Fruit fly (Drosophila melanogaster) whole organism: ENCODE results near the gene AP-1sigma.

Experiments used
- CG8478 ChIP-seq: fragments of >200 bp; optimal IDR thresholded peaks from 2 replicates; lab custom pipeline; 2018; ENCODE audit warnings: inconsistent platforms
- Dll ChIP-seq: fragments of >200 bp; optimal IDR thresholded peaks from 2 replicates; lab custom pipeline; 2017
- EcR ChIP-seq, 2 experiments: fragments of >200 bp; optimal IDR thresholded peaks; 2 replicates each; lab custom pipeline; 2017; ENCODE audit warnings: missing biosample characterization in 2 of 2, missing genetic modification characterization in 2 of 2, missing genetic modification reagents in 2 of 2
- pan ChIP-seq: fragments of >200 bp; optimal IDR thresholded peaks from 2 replicates; lab custom pipeline; 2017
- psq ChIP-seq: fragments of >200 bp; optimal IDR thresholded peaks from 2 replicates; lab custom pipeline; 2017
- usp ChIP-seq: fragments of >200 bp; optimal IDR thresholded peaks from 2 replicates; lab custom pipeline; 2017; ENCODE audit warnings: missing biosample characterization, missing genetic modification characterization, mixed read lengths

AP-1sigma gene

DNA sequence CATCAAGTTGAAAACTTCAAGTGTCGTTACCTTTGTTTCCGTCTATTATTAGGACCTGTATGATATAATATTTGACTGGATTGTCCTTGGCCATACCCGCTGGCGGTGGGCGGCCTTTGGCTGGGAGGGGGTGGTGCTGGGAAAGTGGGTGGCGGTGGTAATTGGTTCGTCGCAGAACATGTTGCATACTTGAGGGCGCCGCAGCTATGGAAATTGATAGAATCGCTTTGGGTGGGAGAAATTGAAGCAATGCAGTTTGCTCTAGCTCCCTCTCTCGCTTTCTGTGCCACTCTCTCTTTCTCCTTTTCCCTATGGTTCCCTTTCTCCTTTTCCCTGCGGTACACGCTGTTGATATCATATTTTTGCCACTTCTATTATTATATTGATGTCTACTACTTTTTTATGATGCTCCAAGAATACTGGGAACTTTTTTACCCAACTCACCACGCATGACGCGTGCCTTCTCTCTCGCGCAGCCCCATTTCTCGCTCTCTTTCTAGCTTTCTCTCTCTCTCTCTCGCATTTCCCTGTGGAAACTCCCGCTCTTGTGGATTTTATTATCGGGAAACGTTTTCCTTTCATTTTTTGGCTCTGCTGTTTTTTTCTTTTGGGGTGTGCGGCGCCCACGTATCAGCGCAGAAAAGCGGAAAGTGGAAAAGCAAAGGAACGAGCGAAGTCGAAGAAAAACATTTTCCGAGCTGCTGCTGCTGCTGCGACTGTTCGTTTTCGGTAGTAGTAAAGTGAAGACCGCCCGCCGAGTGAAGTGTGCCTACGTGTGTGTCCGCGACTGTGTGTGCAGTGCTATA lies 6.7 kb downstream of the AP-1sigma start:
- TF ChIP-seq EcR (GFP tag; optimal IDR thresholded peaks at IDR 0.05; lab: Kevin White, UChicago) = no peak
- no peak for TF ChIP-seq usp (GFP tag; lab: Kevin White, UChicago)
- TF ChIP-seq pan = no peak
- no peak for TF ChIP-seq Dll (lab: Kevin White, UChicago)
- TF ChIP-seq CG8478 (lab: Kevin White, UChicago) = no peak

DNA sequence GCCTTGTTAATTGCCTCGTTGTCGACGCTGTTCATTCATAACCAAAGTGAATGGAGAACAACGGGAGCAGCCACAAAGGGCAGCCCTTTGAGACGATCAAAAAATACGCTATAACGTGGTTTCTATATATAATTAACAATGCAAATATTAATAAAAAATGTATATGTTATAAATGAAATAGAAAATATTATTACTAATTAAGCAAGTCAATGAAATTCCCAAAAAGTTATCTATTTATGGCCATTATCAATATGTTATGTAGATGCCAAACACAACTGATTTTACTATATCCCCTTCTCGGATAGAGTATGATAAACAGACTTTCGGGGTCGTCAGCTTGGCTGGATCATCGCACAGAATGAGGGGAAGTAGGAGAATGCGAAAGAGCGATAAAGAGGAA lies 11.0 kb downstream of the AP-1sigma start:
- no peak for TF ChIP-seq EcR (GFP tag; optimal IDR thresholded peaks at IDR 0.05; lab: Kevin White, UChicago)
- no peak for TF ChIP-seq psq

DNA sequence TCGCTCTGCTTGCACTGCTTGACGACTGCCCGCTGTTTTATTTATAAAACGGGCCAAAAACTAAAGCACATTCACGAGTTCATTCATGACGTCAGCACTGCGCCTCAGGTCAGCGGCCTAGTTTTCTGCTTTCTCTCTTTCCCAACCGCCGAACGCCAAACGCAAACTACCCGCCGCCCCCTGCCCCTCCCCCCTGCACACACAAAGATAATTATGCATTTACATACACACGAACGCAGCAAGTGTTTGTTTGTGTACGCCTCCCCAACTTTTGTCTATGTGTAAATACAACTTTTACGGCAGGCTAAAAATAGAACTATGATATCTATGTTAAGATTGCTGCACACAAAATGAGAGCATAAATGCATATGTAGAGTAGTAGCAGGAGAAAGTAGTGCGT lies 12.8 kb downstream of the AP-1sigma start:
- TF ChIP-seq psq = no peak
- no peak for TF ChIP-seq EcR (GFP tag; optimal IDR thresholded peaks at IDR 0.05; lab: Kevin White, UChicago)
- TF ChIP-seq pan = no peak
- TF ChIP-seq usp (GFP tag; lab: Kevin White, UChicago) = no peak
- TF ChIP-seq CG8478 (lab: Kevin White, UChicago) = no peak
- no peak for TF ChIP-seq Dll (lab: Kevin White, UChicago)

- TF ChIP-seq usp (GFP tag; lab: Kevin White, UChicago) (no peak), pan (no peak), psq (no peak), Dll (lab: Kevin White, UChicago) (no peak), CG8478 (lab: Kevin White, UChicago) (no peak), EcR (GFP tag; optimal IDR thresholded peaks at IDR 0.05; lab: Kevin White, UChicago) (no peak)
These were observed 13.3 kb downstream of the AP-1sigma start for dm6 chr3R:23971764-23972163.

dm6 chr3R:23981645-23982044 lies 23.2 kb downstream of the AP-1sigma start:
- TF ChIP-seq psq = no peak
- TF ChIP-seq usp (GFP tag; lab: Kevin White, UChicago) = no peak
- TF ChIP-seq EcR (GFP tag; optimal IDR thresholded peaks at IDR 0.05; lab: Kevin White, UChicago) = no peak
- no peak for TF ChIP-seq Dll (lab: Kevin White, UChicago)
- TF ChIP-seq pan = no peak
- TF ChIP-seq CG8478 (lab: Kevin White, UChicago) = no peak

- TF ChIP-seq Dll (lab: Kevin White, UChicago) = no peak
- no peak for TF ChIP-seq usp (GFP tag; lab: Kevin White, UChicago)
- TF ChIP-seq EcR (GFP tag; optimal IDR thresholded peaks at IDR 0.05; lab: Kevin White, UChicago) = no peak
- TF ChIP-seq psq = no peak
- no peak for TF ChIP-seq CG8478 (lab: Kevin White, UChicago)
- TF ChIP-seq pan = no peak
These were observed 28.1 kb downstream of the AP-1sigma start, which contains the start of the genes CG13603 and CG5902 for dm6 chr3R:23986479-23986930. TSS of gene CG13603 (minus strand) at chr3R:23986569. TSS of gene CG5902 (plus strand) at chr3R:23986642.

- TF ChIP-seq psq (no peak), CG8478 (lab: Kevin White, UChicago) (no peak), pan (no peak)
These were observed 32.9 kb downstream of the AP-1sigma start for dm6 chr3R:23991364-23991763.

- TF ChIP-seq pan (no peak), Dll (lab: Kevin White, UChicago) (no peak), CG8478 (lab: Kevin White, UChicago) (no peak), psq (no peak), usp (GFP tag; lab: Kevin White, UChicago) (no peak), EcR (GFP tag; optimal IDR thresholded peaks at IDR 0.05; lab: Kevin White, UChicago) (no peak)
These were observed 34.7 kb downstream of the AP-1sigma start, which contains the start of the genes Epp and Rab7 for dm6 chr3R:23992823-23993797. TSS of gene Epp (minus strand) at chr3R:23992916. TSS of gene Rab7 (plus strand) at chr3R:23993008.

DNA sequence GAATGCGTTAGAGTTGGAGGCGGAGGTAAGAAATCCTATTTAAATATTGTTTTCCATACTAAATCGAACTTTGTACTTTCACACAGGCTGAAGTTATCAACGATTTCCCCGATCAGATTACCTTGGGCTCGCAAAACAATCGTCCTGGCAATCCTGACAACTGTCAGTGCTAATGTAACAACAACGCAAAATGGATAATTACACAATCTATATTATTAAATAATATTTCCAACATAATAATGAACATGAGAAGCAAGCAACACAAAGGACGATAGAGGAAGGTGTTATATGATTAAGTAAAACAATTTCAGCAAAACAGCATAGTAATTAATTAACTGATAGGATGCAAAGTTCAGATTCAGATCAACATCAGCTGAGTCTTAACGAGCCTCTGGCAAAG lies 36.1 kb downstream of the AP-1sigma start:
- TF ChIP-seq psq (no peak), usp (GFP tag; lab: Kevin White, UChicago) (no peak), CG8478 (lab: Kevin White, UChicago) (no peak), Dll (lab: Kevin White, UChicago) (no peak), pan (no peak), EcR (GFP tag; optimal IDR thresholded peaks at IDR 0.05; lab: Kevin White, UChicago) (no peak)

dm6 chr3R:23995460-23995859 lies 37.0 kb downstream of the AP-1sigma start, which contains the start of gene CG33108:
TSS of gene CG33108 (plus strand) at chr3R:23995659.
- TF ChIP-seq pan (no peak), CG8478 (lab: Kevin White, UChicago) (no peak), EcR (GFP tag; optimal IDR thresholded peaks at IDR 0.05; lab: Kevin White, UChicago) (no peak), Dll (lab: Kevin White, UChicago) (no peak), psq (no peak), usp (GFP tag; lab: Kevin White, UChicago) (no peak)

- TF ChIP-seq CG8478 (lab: Kevin White, UChicago) = no peak
- TF ChIP-seq Dll (lab: Kevin White, UChicago) = no peak
- no peak for TF ChIP-seq psq
These were observed 37.8 kb downstream of the AP-1sigma start, which contains the start of gene LSm3 for dm6 chr3R:23996224-23996623. TSS of gene LSm3 (plus strand) at chr3R:23996262.

- TF ChIP-seq EcR (GFP tag; optimal IDR thresholded peaks at IDR 0.05; lab: Kevin White, UChicago) (no peak), Dll (lab: Kevin White, UChicago) (no peak), pan (no peak), usp (GFP tag; lab: Kevin White, UChicago) (no peak)
These were observed 42.7 kb downstream of the AP-1sigma start for dm6 chr3R:24001150-24001549.
